Worm (Caenorhabditis elegans) whole organism, early embryonic: ENCODE results near the gene rme-6.

Experiments
- B0310.2 ChIP-seq: sonication (generic microtip); optimal IDR thresholded peaks from 2 replicates; lab custom pipeline; 2016; ENCODE audit warnings: mild to moderate bottlenecking, missing genetic modification characterization, missing compliant biosample characterization
- aly-1 ChIP-seq: sonication (generic microtip); optimal IDR thresholded peaks from 2 replicates; lab custom pipeline; 2016; ENCODE audit warnings: missing genetic modification characterization, missing compliant biosample characterization
- ama-1 ChIP-seq: fragments of 150-350 bp; optimal IDR thresholded peaks from 2 replicates; lab custom pipeline; 2014
- ceh-13 ChIP-seq: fragments of 200-800 bp; sonication (Bioruptor generic); optimal IDR thresholded peaks from 2 replicates; lab custom pipeline; 2018; ENCODE audit warnings: mild to moderate bottlenecking, missing genetic modification characterization, missing compliant biosample characterization
- ets-7 ChIP-seq: sonication (generic microtip); optimal IDR thresholded peaks from 2 replicates; lab custom pipeline; 2016; ENCODE audit warnings: missing genotype, missing genetic modification characterization, missing compliant biosample characterization
- flt-1 ChIP-seq: fragments of 200-800 bp; sonication (Bioruptor generic); IDR thresholded peaks from 2 replicates; pipeline ENCODE4 v1.3.6; 2022; ENCODE audit warnings: missing genetic modification characterization, missing compliant biosample characterization
- hmbx-1 ChIP-seq: sonication (generic microtip); optimal IDR thresholded peaks from 2 replicates; lab custom pipeline; 2016; ENCODE audit warnings: mild to moderate bottlenecking, missing genetic modification characterization, missing compliant biosample characterization
- hmg-4 ChIP-seq: fragments of 200-800 bp; sonication (Bioruptor generic); optimal IDR thresholded peaks from 2 replicates; lab custom pipeline; 2018; ENCODE audit warnings: mild to moderate bottlenecking, missing genetic modification characterization, missing compliant biosample characterization
- hnd-1 ChIP-seq: sonication (generic microtip); optimal IDR thresholded peaks from 2 replicates; lab custom pipeline; 2016; ENCODE audit warnings: missing genetic modification characterization, missing compliant biosample characterization
- scrt-1 ChIP-seq: fragments of 200-800 bp; sonication (Bioruptor generic); IDR thresholded peaks from 2 replicates; pipeline ENCODE4 v1.3.6; 2022; ENCODE audit warnings: missing genetic modification characterization, missing compliant biosample characterization
- sea-1 ChIP-seq: fragments of 200-800 bp; sonication (Bioruptor generic); conservative IDR thresholded peaks from 2 replicates; pipeline ENCODE4 v1.3.6; 2022; ENCODE audit warnings: missing genetic modification characterization, missing compliant biosample characterization
- tbx-37 ChIP-seq: fragments of 200-800 bp; sonication (Bioruptor generic); conservative IDR thresholded peaks from 2 replicates; pipeline ENCODE4 v1.3.6; 2022; ENCODE audit warnings: missing genetic modification reagents, missing genetic modification characterization, missing compliant biosample characterization

- TF ChIP-seq B0310.2 (tag; lab: Kevin White, UChicago) = no peak
- no peak for TF ChIP-seq sea-1 (GFP tag; lab: Robert Waterston, UW)
- TF ChIP-seq ets-7 (tag; lab: Kevin White, UChicago) = no peak
- TF ChIP-seq tbx-37 (GFP tag; lab: Robert Waterston, UW) = no peak
- no peak for TF ChIP-seq ceh-13 (GFP tag; lab: Kevin White, UChicago)
- TF ChIP-seq ama-1 (lab: Kevin White, UChicago) = no peak
- TF ChIP-seq hmg-4 (GFP tag; lab: Kevin White, UChicago) = no peak
- no peak for TF ChIP-seq hmbx-1 (tag; lab: Kevin White, UChicago)
- TF ChIP-seq aly-1 = no peak
- TF ChIP-seq hnd-1 (tag; lab: Kevin White, UChicago) = no peak
- TF ChIP-seq scrt-1 (GFP tag; lab: Robert Waterston, UW) = no peak
- TF ChIP-seq flt-1 (GFP tag; lab: Robert Waterston, UW) = no peak
Observed at ce11 chrX:1122198-1122597, 25.2 kb downstream of the rme-6 start.
